Worm (Caenorhabditis elegans) whole organism, young adult: ENCODE results near the gene Y70G10A.4.

ENCODE experiments used
- B0019.2 ChIP-seq: fragments of 200-800 bp; sonication (Bioruptor generic); conservative IDR thresholded peaks from 2 replicates; pipeline ENCODE4 v1.3.6; 2022; ENCODE audit warnings: missing genetic modification reagents, missing genetic modification characterization, missing compliant biosample characterization
- B0336.3 ChIP-seq: fragments of 200-800 bp; sonication (Bioruptor generic); IDR thresholded peaks from 2 replicates; pipeline ENCODE4 v1.3.6; 2022; ENCODE audit warnings: missing genetic modification characterization, missing compliant biosample characterization
- C06A6.2 ChIP-seq: fragments of 200-800 bp; sonication (Bioruptor generic); conservative IDR thresholded peaks from 2 replicates; pipeline ENCODE4 v1.3.6; 2022; ENCODE audit warnings: missing genetic modification characterization, missing compliant biosample characterization
- C17E4.6 ChIP-seq: fragments of 200-800 bp; sonication (Bioruptor generic); IDR thresholded peaks from 2 replicates; pipeline ENCODE4 v1.3.6; 2022; ENCODE audit warnings: missing genetic modification reagents, missing genetic modification characterization, missing compliant biosample characterization
- F23B12.7 ChIP-seq: sonication (generic microtip); optimal IDR thresholded peaks from 2 replicates; lab custom pipeline; 2017; ENCODE audit warnings: missing genetic modification characterization, mild to moderate bottlenecking, missing compliant biosample characterization, antibody characterized with exemption, moderate library complexity; ENCODE audit not compliant: insufficient read depth
- F33H1.4 ChIP-seq: fragments of 200-800 bp; sonication (Bioruptor generic); IDR thresholded peaks from 2 replicates; pipeline ENCODE4 v1.3.6; 2022; ENCODE audit warnings: missing genetic modification reagents, missing genetic modification characterization, missing compliant biosample characterization
- F39B2.1 ChIP-seq: fragments of 200-800 bp; sonication (Bioruptor generic); IDR thresholded peaks from 2 replicates; pipeline ENCODE4 v1.3.6; 2022; ENCODE audit warnings: missing genetic modification reagents, missing genetic modification characterization, missing compliant biosample characterization
- F52B5.7 ChIP-seq: sonication (generic microtip); optimal IDR thresholded peaks from 2 replicates; lab custom pipeline; 2016; ENCODE audit warnings: mild to moderate bottlenecking, missing genetic modification characterization, missing compliant biosample characterization
- K11D2.4 ChIP-seq: fragments of 200-800 bp; sonication (Bioruptor generic); IDR thresholded peaks from 2 replicates; pipeline ENCODE4 v1.3.6; 2022; ENCODE audit warnings: missing genetic modification reagents, missing genetic modification characterization, missing compliant biosample characterization
- K12H6.12 ChIP-seq: fragments of 200-800 bp; sonication (Bioruptor generic); optimal IDR thresholded peaks from 2 replicates; lab custom pipeline; 2018; ENCODE audit warnings: mild to moderate bottlenecking, missing genetic modification characterization, missing compliant biosample characterization
- T26A5.8 ChIP-seq: sonication (generic microtip); optimal IDR thresholded peaks from 2 replicates; lab custom pipeline; 2016; ENCODE audit warnings: missing genetic modification characterization, missing compliant biosample characterization
- Y53G8AR.9 ChIP-seq: fragments of 200-800 bp; sonication (Bioruptor generic); conservative IDR thresholded peaks from 2 replicates; pipeline ENCODE4 v1.3.6; 2022; ENCODE audit warnings: missing genetic modification reagents, missing genetic modification characterization, missing compliant biosample characterization
- Y67H2A.10 ChIP-seq: fragments of 200-800 bp; sonication (Bioruptor generic); conservative IDR thresholded peaks from 2 replicates; pipeline ENCODE4 v1.3.6; 2022; ENCODE audit warnings: missing genetic modification reagents, missing genetic modification characterization, missing compliant biosample characterization
- Y95B8A.8 ChIP-seq: fragments of 200-800 bp; sonication (Bioruptor generic); IDR thresholded peaks from 2 replicates; pipeline ENCODE4 v1.3.6; 2022; ENCODE audit warnings: missing genetic modification reagents, missing genetic modification characterization, missing compliant biosample characterization
- attf-3 ChIP-seq: fragments of 200-800 bp; sonication (Bioruptor generic); conservative IDR thresholded peaks from 2 replicates; pipeline ENCODE4 v1.3.6; 2022; ENCODE audit warnings: missing genetic modification reagents, missing genetic modification characterization, missing compliant biosample characterization
- attf-6 ChIP-seq: fragments of 200-800 bp; sonication (Bioruptor generic); IDR thresholded peaks from 2 replicates; pipeline ENCODE4 v1.3.6; 2022; ENCODE audit warnings: missing genetic modification reagents, missing genetic modification characterization, missing compliant biosample characterization
- cebp-1 ChIP-seq, 2 experiments: fragments of 200-800 bp in 1 of 2; sonication (Bioruptor generic) in 1 of 2; sonication (generic microtip) in 1 of 2; IDR thresholded peaks in 1 of 2; optimal IDR thresholded peaks in 1 of 2; 2 replicates each; pipeline versions ENCODE4 v1.3.6 to Lab custom; 2017 to 2022; ENCODE audit warnings: missing compliant biosample characterization in 2 of 2, missing genetic modification characterization in 2 of 2, mild to moderate bottlenecking in 1 of 2, missing genetic modification reagents in 1 of 2, moderate library complexity in 1 of 2
- ceh-100 ChIP-seq: fragments of 200-800 bp; sonication (Bioruptor generic); IDR thresholded peaks from 2 replicates; pipeline ENCODE4 v1.3.6; 2022; ENCODE audit warnings: missing genetic modification reagents, missing genetic modification characterization, missing compliant biosample characterization
- ceh-27 ChIP-seq: fragments of 200-800 bp; sonication (Bioruptor generic); optimal IDR thresholded peaks from 2 replicates; lab custom pipeline; 2018; ENCODE audit warnings: mild to moderate bottlenecking, missing genetic modification characterization, moderate library complexity, missing compliant biosample characterization
- chd-7 ChIP-seq: sonication (generic microtip); optimal IDR thresholded peaks from 2 replicates; lab custom pipeline; 2016; ENCODE audit warnings: mild to moderate bottlenecking, missing genetic modification characterization, moderate library complexity, missing compliant biosample characterization
- dox-1 ChIP-seq: fragments of 200-800 bp; sonication (Bioruptor generic); IDR thresholded peaks from 2 replicates; pipeline ENCODE4 v1.3.6; 2022; ENCODE audit warnings: missing genetic modification reagents, missing genetic modification characterization, missing compliant biosample characterization
- dpff-1 ChIP-seq: sonication (generic microtip); optimal IDR thresholded peaks from 2 replicates; lab custom pipeline; 2017; ENCODE audit warnings: mild to moderate bottlenecking, missing genetic modification characterization, missing compliant biosample characterization
- dpl-1 ChIP-seq: fragments of 150-350 bp; optimal IDR thresholded peaks from 2 replicates; lab custom pipeline; 2014; ENCODE audit warnings: missing biosample characterization, missing genetic modification reagents, missing genetic modification characterization
- efl-1 ChIP-seq: fragments of 150-350 bp; optimal IDR thresholded peaks from 2 replicates; lab custom pipeline; 2014; ENCODE audit warnings: missing biosample characterization, missing genetic modification reagents, missing genetic modification characterization
- egrh-3 ChIP-seq: fragments of 200-800 bp; sonication (Bioruptor generic); IDR thresholded peaks from 2 replicates; pipeline ENCODE4 v1.3.6; 2022; ENCODE audit warnings: missing genetic modification reagents, missing genetic modification characterization, missing compliant biosample characterization
- fkh-3 ChIP-seq: sonication (generic microtip); optimal IDR thresholded peaks from 2 replicates; lab custom pipeline; 2016; ENCODE audit warnings: mild to moderate bottlenecking, missing genetic modification characterization, missing compliant biosample characterization
- hmg-1.2 ChIP-seq: fragments of 200-800 bp; sonication (Bioruptor generic); IDR thresholded peaks from 2 replicates; pipeline ENCODE4 v1.3.6; 2022; ENCODE audit warnings: missing genetic modification reagents, missing genetic modification characterization, missing compliant biosample characterization
- hsf-1 ChIP-seq: fragments of 200-800 bp; sonication (Bioruptor generic); IDR thresholded peaks from 2 replicates; pipeline ENCODE4 v1.3.6; 2022; ENCODE audit warnings: missing genetic modification reagents, missing genetic modification characterization, missing compliant biosample characterization
- let-526 ChIP-seq: fragments of 200-800 bp; sonication (Bioruptor generic); IDR thresholded peaks from 2 replicates; pipeline ENCODE4 v1.3.6; 2022; ENCODE audit warnings: missing genetic modification reagents, missing genetic modification characterization, missing compliant biosample characterization
- lin-26 ChIP-seq: fragments of 200-800 bp; sonication (Bioruptor generic); IDR thresholded peaks from 2 replicates; pipeline ENCODE4 v1.3.6; 2022; ENCODE audit warnings: missing genetic modification reagents, missing genetic modification characterization, missing compliant biosample characterization
- lin-35 ChIP-seq, 3 experiments: fragments of 150-350 bp in 2 of 3; sonication (generic microtip) in 1 of 3; optimal IDR thresholded peaks; 2 replicates each; lab custom pipeline; 2014 to 2018; ENCODE audit warnings: missing biosample characterization in 3 of 3, missing genetic modification characterization in 3 of 3, missing genetic modification reagents in 3 of 3
- lir-1 ChIP-seq: fragments of 200-800 bp; sonication (Bioruptor generic); conservative IDR thresholded peaks from 2 replicates; pipeline ENCODE4 v1.3.6; 2022; ENCODE audit warnings: missing genetic modification reagents, missing genetic modification characterization, missing compliant biosample characterization
- madf-3 ChIP-seq: fragments of 200-800 bp; sonication (Bioruptor generic); IDR thresholded peaks from 2 replicates; pipeline ENCODE4 v1.3.6; 2022; ENCODE audit warnings: missing genetic modification reagents, missing genetic modification characterization, missing compliant biosample characterization
- madf-6 ChIP-seq: fragments of 200-800 bp; sonication (Bioruptor generic); IDR thresholded peaks from 2 replicates; pipeline ENCODE4 v1.3.6; 2022; ENCODE audit warnings: missing genetic modification reagents, missing genetic modification characterization, missing compliant biosample characterization
- mel-28 ChIP-seq: sonication (generic microtip); optimal IDR thresholded peaks from 2 replicates; lab custom pipeline; 2016; ENCODE audit warnings: borderline replicate concordance, mild to moderate bottlenecking, missing genetic modification characterization, missing compliant biosample characterization
- mes-4 ChIP-seq: sonication (generic microtip); optimal IDR thresholded peaks from 2 replicates; lab custom pipeline; 2016; ENCODE audit warnings: missing genotype, missing genetic modification characterization, missing compliant biosample characterization
- mxl-1 ChIP-seq: sonication (generic microtip); optimal IDR thresholded peaks from 2 replicates; lab custom pipeline; 2016; ENCODE audit warnings: missing genetic modification characterization, missing compliant biosample characterization
- nfya-1 ChIP-seq: sonication (generic microtip); optimal IDR thresholded peaks from 2 replicates; lab custom pipeline; 2017; ENCODE audit warnings: antibody characterized with exemption, missing compliant biosample characterization, missing genetic modification characterization, borderline replicate concordance; ENCODE audit not compliant: insufficient read depth
- nhr-179 ChIP-seq: sonication (generic microtip); optimal IDR thresholded peaks from 2 replicates; lab custom pipeline; 2016; ENCODE audit warnings: mild to moderate bottlenecking, missing genetic modification characterization, missing compliant biosample characterization
- nhr-27 ChIP-seq: fragments of 200-800 bp; sonication (Bioruptor generic); optimal IDR thresholded peaks from 2 replicates; lab custom pipeline; 2018; ENCODE audit warnings: mild to moderate bottlenecking, missing genetic modification characterization, moderate library complexity, missing compliant biosample characterization
- repo-1 ChIP-seq: sonication (generic microtip); optimal IDR thresholded peaks from 2 replicates; lab custom pipeline; 2017; ENCODE audit warnings: mild to moderate bottlenecking, missing genetic modification characterization, missing compliant biosample characterization
- sea-2 ChIP-seq: fragments of 200-800 bp; sonication (Bioruptor generic); IDR thresholded peaks from 2 replicates; pipeline ENCODE4 v1.3.6; 2022; ENCODE audit warnings: missing genetic modification characterization, missing compliant biosample characterization
- snpc-1.1 ChIP-seq: sonication (generic microtip); optimal IDR thresholded peaks from 2 replicates; lab custom pipeline; 2017; ENCODE audit warnings: missing genetic modification characterization, mild to moderate bottlenecking, missing compliant biosample characterization, antibody characterized with exemption, moderate library complexity, missing genotype, missing genetic modification reagents; ENCODE audit not compliant: insufficient read depth
- sptf-2 ChIP-seq: fragments of 200-800 bp; sonication (Bioruptor generic); optimal IDR thresholded peaks from 2 replicates; lab custom pipeline; 2018; ENCODE audit warnings: mild to moderate bottlenecking, missing genetic modification characterization, missing compliant biosample characterization
- tlf-1 ChIP-seq: fragments of 200-800 bp; sonication (Bioruptor generic); optimal IDR thresholded peaks from 2 replicates; lab custom pipeline; 2018; ENCODE audit warnings: mild to moderate bottlenecking, missing genetic modification characterization, missing compliant biosample characterization
- zfh-2 ChIP-seq: fragments of 200-800 bp; sonication (Bioruptor generic); conservative IDR thresholded peaks from 2 replicates; pipeline ENCODE4 v1.3.6; 2022; ENCODE audit warnings: missing genetic modification reagents, missing genetic modification characterization, missing compliant biosample characterization
- ztf-18 ChIP-seq: sonication (generic microtip); optimal IDR thresholded peaks from 2 replicates; lab custom pipeline; 2016; ENCODE audit warnings: missing genotype, mild to moderate bottlenecking, missing genetic modification characterization, missing compliant biosample characterization
- ztf-28 ChIP-seq: fragments of 200-800 bp; sonication (Bioruptor generic); IDR thresholded peaks from 2 replicates; pipeline ENCODE4 v1.3.6; 2022; ENCODE audit warnings: missing genetic modification reagents, missing genetic modification characterization, missing compliant biosample characterization
- ztf-6 ChIP-seq: fragments of 200-800 bp; sonication (Bioruptor generic); IDR thresholded peaks from 2 replicates; pipeline ENCODE4 v1.3.6; 2022; ENCODE audit warnings: missing genetic modification reagents, missing genetic modification characterization, missing compliant biosample characterization

Y70G10A.4 gene

ce11 chrIII:10218587-10218986 is 3.4 kb upstream of the Y70G10A.4 start, which contains the start of the genes rde-4 and cox-14 (continued):
- TF ChIP-seq madf-3 (no peak), zfh-2 (GFP tag; lab: Robert Waterston, UW) (no peak), madf-6 (GFP tag; lab: Robert Waterston, UW) (no peak), hsf-1 (GFP tag; lab: Robert Waterston, UW) (no peak), chd-7 (no peak), ceh-27 (no peak), lir-1 (GFP tag; lab: Robert Waterston, UW) (no peak), T26A5.8 (tag; lab: Kevin White, UChicago) (no peak), ztf-28 (no peak), sea-2 (GFP tag; lab: Robert Waterston, UW) (no peak), C06A6.2 (GFP tag; lab: Robert Waterston, UW) (no peak), ceh-100 (no peak), F33H1.4 (GFP tag; lab: Robert Waterston, UW) (no peak), snpc-1.1 (no peak), B0336.3 (no peak), nhr-179 (no peak), efl-1 (GFP tag; lab: Kevin White, UChicago) (peak; percentile 48), sptf-2 (GFP tag; lab: Kevin White, UChicago) (no peak), hmg-1.2 (GFP tag; lab: Robert Waterston, UW) (no peak), Y95B8A.8 (GFP tag; lab: Robert Waterston, UW) (no peak), cebp-1 (GFP tag; IDR thresholded peaks at IDR 0.05; lab: Robert Waterston, UW) (no peak), cebp-1 (tag; optimal IDR thresholded peaks at IDR 0.05; lab: Kevin White, UChicago) (no peak), dox-1 (GFP tag; lab: Robert Waterston, UW) (no peak), F52B5.7 (tag; lab: Kevin White, UChicago) (no peak), nhr-27 (tag; lab: Kevin White, UChicago) (no peak), F23B12.7 (tag; lab: Kevin White, UChicago) (peak; percentile 72), let-526 (GFP tag; lab: Robert Waterston, UW) (no peak), mes-4 (tag; lab: Kevin White, UChicago) (no peak), mel-28 (no peak), mxl-1 (tag; lab: Kevin White, UChicago) (no peak), tlf-1 (GFP tag; lab: Kevin White, UChicago) (no peak), lin-26 (GFP tag; lab: Robert Waterston, UW) (no peak), K12H6.12 (tag; lab: Kevin White, UChicago) (no peak), B0019.2 (GFP tag; lab: Robert Waterston, UW) (no peak), Y67H2A.10 (GFP tag; lab: Robert Waterston, UW) (no peak), ztf-18 (tag; lab: Kevin White, UChicago) (no peak), nfya-1 (tag; lab: Kevin White, UChicago) (no peak), K11D2.4 (GFP tag; lab: Robert Waterston, UW) (no peak), attf-3 (GFP tag; lab: Robert Waterston, UW) (no peak), lin-35 (GFP tag; optimal IDR thresholded peaks at IDR 0.05; lab: Kevin White, UChicago) (peak in 1 of 3 experiments; percentile 86), egrh-3 (GFP tag; lab: Robert Waterston, UW) (no peak), dpl-1 (GFP tag; lab: Kevin White, UChicago) (peak; percentile 27), dpff-1 (no peak), Y53G8AR.9 (GFP tag; lab: Robert Waterston, UW) (no peak), C17E4.6 (GFP tag; lab: Robert Waterston, UW) (no peak), repo-1 (no peak), attf-6 (no peak), fkh-3 (tag; lab: Kevin White, UChicago) (no peak), ztf-6 (GFP tag; lab: Robert Waterston, UW) (no peak), F39B2.1 (GFP tag; lab: Robert Waterston, UW) (no peak)
